Fruit fly (Drosophila melanogaster) ovary, adult (tissue): ENCODE data around the gene CG3164.

Experiments used
- CG17801 ChIP-seq: fragments of 200-800 bp; optimal IDR thresholded peaks from 2 replicates; lab custom pipeline; 2019; ENCODE audit warnings: missing biosample characterization, mild to moderate bottlenecking, missing genetic modification characterization, moderate library complexity; ENCODE audit not compliant: partially characterized antibody

Gene CG3164

dm6 chr2L:76048-76447, 54.5 kb downstream of the CG3164 start, which contains the start of gene CG11374:
Gene CG11374, plus strand, starts transcription at chr2L:76348.
- TF ChIP-seq CG17801 (GFP tag; lab: Kevin White, UChicago) = no peak

- no peak for TF ChIP-seq CG17801 (GFP tag; lab: Kevin White, UChicago)
Measured at dm6 chr2L:73760-74388, 56.7 kb downstream of the CG3164 start.

- no peak for TF ChIP-seq CG17801 (GFP tag; lab: Kevin White, UChicago)
Measured at dm6 chr2L:72752-73435, 57.7 kb downstream of the CG3164 start.
